Worm (Caenorhabditis elegans) whole organism, L1 larva: ENCODE measurements around the gene F23F12.3.

Experiments used
- efl-3 ChIP-seq: fragments of 200-800 bp; sonication (Bioruptor generic); optimal IDR thresholded peaks from 2 replicates; lab custom pipeline; 2018; ENCODE audit warnings: mild to moderate bottlenecking, missing genetic modification characterization, missing compliant biosample characterization
- jun-1 ChIP-seq: fragments of 150-350 bp; optimal IDR thresholded peaks from 2 replicates; lab custom pipeline; 2014; ENCODE audit warnings: missing biosample characterization, missing genetic modification reagents, missing genetic modification characterization
- lin-13 ChIP-seq: fragments of 150-350 bp; optimal IDR thresholded peaks from 2 replicates; lab custom pipeline; 2014; ENCODE audit warnings: missing biosample characterization, missing genetic modification reagents, missing genetic modification characterization
- pax-3 ChIP-seq: fragments of 200-800 bp; sonication (Bioruptor generic); optimal IDR thresholded peaks from 2 replicates; lab custom pipeline; 2018; ENCODE audit warnings: mild to moderate bottlenecking, missing genetic modification characterization, moderate library complexity, missing compliant biosample characterization
- pqm-1 ChIP-seq: sonication (generic microtip); optimal IDR thresholded peaks from 3 replicates; lab custom pipeline; 2017; ENCODE audit warnings: missing biosample characterization, missing genetic modification characterization
- ztf-4 ChIP-seq: fragments of 150-350 bp; optimal IDR thresholded peaks from 2 replicates; lab custom pipeline; 2014; ENCODE audit warnings: missing biosample characterization, missing genetic modification characterization

DNA sequence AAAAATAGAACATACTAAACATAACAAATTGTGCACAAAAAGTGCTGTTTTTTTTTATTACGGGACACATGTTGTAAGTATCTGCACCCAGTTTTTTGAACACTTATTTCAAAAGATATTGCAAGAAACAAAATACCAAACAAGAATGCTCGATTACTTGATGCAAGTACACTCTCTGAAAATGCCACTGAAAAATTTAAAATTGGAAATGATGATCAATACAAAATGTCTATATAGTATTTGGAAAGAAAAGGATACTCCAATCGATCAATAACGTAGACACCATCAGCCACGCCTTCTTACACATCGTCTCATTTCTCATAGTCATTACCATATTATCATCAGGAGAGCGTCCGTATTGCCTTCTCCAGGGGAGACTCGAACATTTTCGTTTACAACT lies 2.1 kb upstream of the F23F12.3 start, which contains the start of gene sdz-15:
- TF ChIP-seq pqm-1 (tag; lab: Kevin White, UChicago), result no peak
- no peak for TF ChIP-seq efl-3 (GFP tag; lab: Kevin White, UChicago)
- no peak for TF ChIP-seq jun-1 (tag; lab: Kevin White, UChicago)
- no peak for TF ChIP-seq pax-3
- no peak for TF ChIP-seq ztf-4 (tag; lab: Kevin White, UChicago)
- no peak for TF ChIP-seq lin-13 (GFP tag; lab: Kevin White, UChicago)
